Fruit fly (Drosophila melanogaster) whole organism, embryonic: ENCODE data around the gene fzo.

Source experiments
- Abd-B ChIP-seq: fragments of 200-800 bp; sonication (Bioruptor generic); optimal IDR thresholded peaks from 2 replicates; lab custom pipeline; 2018; ENCODE audit warnings: missing biosample characterization, mild to moderate bottlenecking, missing genetic modification characterization, moderate library complexity
- B-H2 ChIP-seq: fragments of 200-800 bp; sonication (Bioruptor generic); optimal IDR thresholded peaks from 2 replicates; lab custom pipeline; 2018; ENCODE audit warnings: missing biosample characterization, mild to moderate bottlenecking, missing genetic modification characterization
- CG10565 ChIP-seq: fragments of 200-800 bp; sonication (Bioruptor generic); optimal IDR thresholded peaks from 3 replicates; lab custom pipeline; 2016; ENCODE audit warnings: missing biosample characterization, mild to moderate bottlenecking, missing genetic modification characterization
- CG10654 ChIP-seq: fragments of 200-800 bp; sonication (Bioruptor generic); optimal IDR thresholded peaks from 2 replicates; lab custom pipeline; 2016; ENCODE audit warnings: missing biosample characterization, missing genetic modification characterization
- CG11247 ChIP-seq: fragments of 200-800 bp; sonication (Bioruptor generic); IDR thresholded peaks from 2 replicates; pipeline ENCODE4 v1.3.6; 2022; ENCODE audit warnings: missing biosample characterization, missing genetic modification characterization
- CG11456 ChIP-seq: fragments of 200-800 bp; sonication (Bioruptor generic); IDR thresholded peaks from 3 replicates; pipeline ENCODE4 v1.3.6; 2022; ENCODE audit warnings: missing biosample characterization, missing genetic modification characterization
- CG12104 ChIP-seq: fragments of 200-800 bp; sonication (Bioruptor generic); optimal IDR thresholded peaks from 3 replicates; lab custom pipeline; 2016; ENCODE audit warnings: missing biosample characterization, missing genetic modification characterization
- CG12219 ChIP-seq: fragments of 200-800 bp; sonication (Bioruptor generic); optimal IDR thresholded peaks from 3 replicates; lab custom pipeline; 2018; ENCODE audit warnings: missing biosample characterization, mild to moderate bottlenecking, missing genetic modification characterization
- CG12299 ChIP-seq: fragments of 200-800 bp; sonication (Bioruptor generic); optimal IDR thresholded peaks from 2 replicates; lab custom pipeline; 2018; ENCODE audit warnings: missing biosample characterization, mild to moderate bottlenecking, missing genetic modification characterization
- CG12769 ChIP-seq: fragments of 200-800 bp; sonication (Bioruptor generic); optimal IDR thresholded peaks from 2 replicates; lab custom pipeline; 2019; ENCODE audit warnings: missing biosample characterization, mild to moderate bottlenecking, missing genetic modification characterization, moderate library complexity
- CG14965 ChIP-seq: fragments of 200-800 bp; sonication (Bioruptor generic); optimal IDR thresholded peaks from 2 replicates; lab custom pipeline; 2016; ENCODE audit warnings: missing biosample characterization, missing genetic modification characterization, borderline replicate concordance
- CG16779 ChIP-seq: fragments of 200-800 bp; sonication (Bioruptor generic); IDR thresholded peaks from 2 replicates; pipeline ENCODE4 v1.3.6; 2022; ENCODE audit warnings: missing biosample characterization, missing genetic modification characterization
- CG18764 ChIP-seq: fragments of 200-800 bp; sonication (Bioruptor generic); optimal IDR thresholded peaks from 3 replicates; lab custom pipeline; 2016; ENCODE audit warnings: missing biosample characterization, missing genetic modification characterization
- CG2678 ChIP-seq: fragments of 200-800 bp; sonication (Bioruptor generic); optimal IDR thresholded peaks from 3 replicates; lab custom pipeline; 2019; ENCODE audit warnings: missing biosample characterization, mild to moderate bottlenecking, missing genetic modification characterization, moderate library complexity
- CG34376 ChIP-seq: fragments of 200-800 bp; sonication (Bioruptor generic); optimal IDR thresholded peaks from 2 replicates; lab custom pipeline; 2018; ENCODE audit warnings: missing biosample characterization, mild to moderate bottlenecking, missing genetic modification characterization
- CG4328 ChIP-seq: fragments of 200-800 bp; sonication (Bioruptor generic); optimal IDR thresholded peaks from 3 replicates; lab custom pipeline; 2017; ENCODE audit warnings: missing biosample characterization, missing genetic modification reagents, missing genetic modification characterization
- CG43689 ChIP-seq: fragments of 200-800 bp; sonication (Bioruptor generic); IDR thresholded peaks from 2 replicates; pipeline ENCODE4 v1.3.6; 2022; ENCODE audit warnings: missing biosample characterization, missing genetic modification characterization
- CG4854 ChIP-seq: fragments of 200-800 bp; sonication (Bioruptor generic); optimal IDR thresholded peaks from 2 replicates; lab custom pipeline; 2016; ENCODE audit warnings: missing biosample characterization, missing genetic modification characterization, inconsistent platforms
- CG9727 ChIP-seq: fragments of 200-800 bp; sonication (Bioruptor generic); optimal IDR thresholded peaks from 3 replicates; lab custom pipeline; 2017; ENCODE audit warnings: missing biosample characterization, mild to moderate bottlenecking, missing genetic modification characterization
- CG9817 ChIP-seq: fragments of 200-800 bp; sonication (Bioruptor generic); optimal IDR thresholded peaks from 2 replicates; lab custom pipeline; 2018; ENCODE audit warnings: missing biosample characterization, mild to moderate bottlenecking, missing genetic modification characterization, moderate library complexity
- D19A ChIP-seq: fragments of 200-800 bp; optimal IDR thresholded peaks from 3 replicates; lab custom pipeline; 2019; ENCODE audit warnings: missing biosample characterization, mild to moderate bottlenecking, missing genetic modification characterization, moderate library complexity
- E2f1 ChIP-seq: fragments of 200-800 bp; sonication (Bioruptor generic); IDR thresholded peaks from 2 replicates; pipeline ENCODE4 v1.3.6; 2022; ENCODE audit warnings: missing biosample characterization, missing genetic modification characterization
- HLH3B ChIP-seq: fragments of 200-800 bp; sonication (Bioruptor generic); IDR thresholded peaks from 2 replicates; pipeline ENCODE4 v1.3.6; 2022; ENCODE audit warnings: missing biosample characterization, missing genetic modification characterization
- HLHmδ ChIP-seq: fragments of 200-800 bp; sonication (Bioruptor generic); optimal IDR thresholded peaks from 2 replicates; lab custom pipeline; 2018; ENCODE audit warnings: missing biosample characterization, mild to moderate bottlenecking, missing genetic modification characterization, moderate library complexity
- HmgZ ChIP-seq: fragments of 200-800 bp; sonication (Bioruptor generic); optimal IDR thresholded peaks from 2 replicates; lab custom pipeline; 2018; ENCODE audit warnings: missing biosample characterization, mild to moderate bottlenecking, missing genetic modification characterization
- Jarid2 ChIP-seq: fragments of 200-800 bp; sonication (Bioruptor generic); optimal IDR thresholded peaks from 3 replicates; lab custom pipeline; 2017; ENCODE audit warnings: mild to moderate bottlenecking, missing biosample characterization, missing genetic modification reagents, missing genetic modification characterization
- Kr ChIP-seq: fragments of 200-800 bp; sonication (Bioruptor generic); optimal IDR thresholded peaks from 2 replicates; lab custom pipeline; 2017; ENCODE audit warnings: missing biosample characterization, mild to moderate bottlenecking, missing genetic modification characterization
- Myb ChIP-seq: fragments of 200-800 bp; sonication (Bioruptor generic); optimal IDR thresholded peaks from 2 replicates; lab custom pipeline; 2016; ENCODE audit warnings: missing biosample characterization, missing genetic modification characterization
- Ptx1 ChIP-seq: fragments of 200-800 bp; sonication (Bioruptor generic); IDR thresholded peaks from 2 replicates; pipeline ENCODE4 v1.3.6; 2022; ENCODE audit warnings: missing biosample characterization, missing genetic modification characterization
- Ssrp ChIP-seq: fragments of 200-800 bp; sonication (Bioruptor generic); optimal IDR thresholded peaks from 2 replicates; lab custom pipeline; 2018; ENCODE audit warnings: missing biosample characterization, mild to moderate bottlenecking, missing genetic modification characterization, moderate library complexity
- Vsx1 ChIP-seq: fragments of 200-800 bp; sonication (Bioruptor generic); optimal IDR thresholded peaks from 2 replicates; lab custom pipeline; 2017; ENCODE audit warnings: missing biosample characterization, mild to moderate bottlenecking, missing genetic modification characterization, missing genetic modification reagents
- YL-1 ChIP-seq: fragments of 200-800 bp; sonication (Bioruptor generic); optimal IDR thresholded peaks from 3 replicates; lab custom pipeline; 2017; ENCODE audit warnings: missing biosample characterization, mild to moderate bottlenecking, missing genetic modification characterization
- ab ChIP-seq: fragments of 200-800 bp; sonication (Bioruptor generic); optimal IDR thresholded peaks from 2 replicates; lab custom pipeline; 2016; ENCODE audit warnings: missing biosample characterization, missing genetic modification characterization
- cas ChIP-seq: fragments of 200-800 bp; sonication (Bioruptor generic); IDR thresholded peaks from 2 replicates; pipeline ENCODE4 v1.3.6; 2022; ENCODE audit warnings: missing biosample characterization, missing genetic modification characterization
- dimm ChIP-seq: fragments of 200-800 bp; sonication (Bioruptor generic); IDR thresholded peaks from 2 replicates; pipeline ENCODE4 v1.3.6; 2022; ENCODE audit warnings: missing biosample characterization, missing genetic modification characterization
- ems ChIP-seq: fragments of 200-800 bp; sonication (Bioruptor generic); optimal IDR thresholded peaks from 3 replicates; lab custom pipeline; 2016; ENCODE audit warnings: missing biosample characterization, missing genetic modification characterization
- ewg ChIP-seq: fragments of 200-800 bp; sonication (Bioruptor generic); optimal IDR thresholded peaks from 3 replicates; lab custom pipeline; 2017; ENCODE audit warnings: mild to moderate bottlenecking, missing biosample characterization, missing genetic modification reagents, missing genetic modification characterization
- fu2 ChIP-seq: fragments of 200-800 bp; sonication (Bioruptor generic); optimal IDR thresholded peaks from 2 replicates; lab custom pipeline; 2016; ENCODE audit warnings: missing biosample characterization, missing genetic modification characterization
- gcm ChIP-seq: fragments of 200-800 bp; sonication (Bioruptor generic); optimal IDR thresholded peaks from 2 replicates; lab custom pipeline; 2019; ENCODE audit warnings: missing biosample characterization, mild to moderate bottlenecking, missing genetic modification characterization, moderate library complexity
- her ChIP-seq: fragments of 200-800 bp; sonication (Bioruptor generic); optimal IDR thresholded peaks from 2 replicates; lab custom pipeline; 2016; ENCODE audit warnings: missing biosample characterization, missing genetic modification characterization
- jumu ChIP-seq: fragments of 200-800 bp; sonication (Bioruptor generic); optimal IDR thresholded peaks from 3 replicates; lab custom pipeline; 2016; ENCODE audit warnings: missing biosample characterization, missing genetic modification characterization
- knrl ChIP-seq: fragments of 200-800 bp; sonication (Bioruptor generic); IDR thresholded peaks from 3 replicates; pipeline ENCODE4 v1.3.6; 2022; ENCODE audit warnings: missing biosample characterization, missing genetic modification characterization; ENCODE audit not compliant: partially characterized antibody
- repo ChIP-seq: fragments of 200-800 bp; sonication (Bioruptor generic); optimal IDR thresholded peaks from 2 replicates; lab custom pipeline; 2016; ENCODE audit warnings: missing biosample characterization, missing genetic modification characterization
- salm ChIP-seq: fragments of 200-800 bp; sonication (Bioruptor generic); optimal IDR thresholded peaks from 2 replicates; lab custom pipeline; 2018; ENCODE audit warnings: missing biosample characterization, mild to moderate bottlenecking, missing genetic modification characterization
- sisA ChIP-seq: fragments of 200-800 bp; sonication (Bioruptor generic); IDR thresholded peaks from 2 replicates; pipeline ENCODE4 v1.3.6; 2022; ENCODE audit warnings: missing biosample characterization, missing genetic modification characterization
- sob ChIP-seq: fragments of 200-800 bp; sonication (Bioruptor generic); IDR thresholded peaks from 2 replicates; pipeline ENCODE4 v1.3.6; 2022; ENCODE audit warnings: missing biosample characterization, missing genetic modification characterization
- tgo ChIP-seq: fragments of 200-800 bp; sonication (Bioruptor generic); IDR thresholded peaks from 3 replicates; pipeline ENCODE4 v1.3.6; 2022; ENCODE audit warnings: missing biosample characterization, missing genetic modification characterization
- tna ChIP-seq: fragments of 200-800 bp; sonication (Bioruptor generic); IDR thresholded peaks from 2 replicates; pipeline ENCODE4 v1.3.6; 2022; ENCODE audit warnings: missing biosample characterization, missing genetic modification characterization; ENCODE audit not compliant: partially characterized antibody
- wor ChIP-seq: fragments of 200-800 bp; sonication (Bioruptor generic); IDR thresholded peaks from 2 replicates; pipeline ENCODE4 v1.3.6; 2022; ENCODE audit warnings: missing biosample characterization, missing genetic modification characterization

The fzo gene

dm6 chr3R:23228605-23229264 is 24.9 kb upstream of the fzo start (continued):
- TF ChIP-seq wor = no peak
- TF ChIP-seq cas (GFP tag; lab: Robert Waterston, UW) = no peak
- TF ChIP-seq Vsx1 (GFP tag; lab: Kevin White, UChicago) = peak; percentile 25
- no peak for TF ChIP-seq CG18764
- TF ChIP-seq CG9727 (GFP tag; lab: Kevin White, UChicago) = peak; percentile 34
- TF ChIP-seq CG10565 = no peak
- TF ChIP-seq CG43689 (GFP tag; lab: Robert Waterston, UW) = no peak
- peak; percentile 17 for TF ChIP-seq Jarid2 (GFP tag; lab: Kevin White, UChicago)
- TF ChIP-seq CG2678 = peak; percentile 68
- peak; percentile 27 for TF ChIP-seq fu2 (GFP tag; lab: Kevin White, UChicago)
- TF ChIP-seq CG34376 = peak; percentile 89
- TF ChIP-seq CG12769 (tag; lab: Kevin White, UChicago) = peak; percentile 88
- peak; percentile 21 for TF ChIP-seq CG9817
- peak; percentile 42 for TF ChIP-seq her
- TF ChIP-seq CG11456 = 0 out of 3 replicates have a peak, but pooled peaks have one; percentile 35
- peak; percentile 5 for TF ChIP-seq CG4854 (GFP tag; lab: Kevin White, UChicago)

dm6 chr3R:23226521-23227039 is 22.7 kb upstream of the fzo start, which contains the start of gene cnc:
cnc (minus strand) TSS chr3R:23226711.
- TF ChIP-seq CG12219 (GFP tag; lab: Kevin White, UChicago) = peak; percentile 26
- peak; percentile 4 for TF ChIP-seq CG4328
- no peak for TF ChIP-seq Ptx1 (GFP tag; lab: Robert Waterston, UW)
- TF ChIP-seq CG11247 = 0 out of 2 replicates have a peak, but pooled peaks have one; percentile 12
- TF ChIP-seq E2f1 (GFP tag; lab: Robert Waterston, UW) = peak; percentile 21; the same call in 1 of the 2 replicates
- peak; percentile 1 for TF ChIP-seq D19A (tag; lab: Kevin White, UChicago)
- TF ChIP-seq Ssrp = no peak
- peak; percentile 63; the same call in 1 of the 2 replicates for TF ChIP-seq CG16779 (GFP tag; lab: Robert Waterston, UW)
- TF ChIP-seq tna = peak; percentile 35
- peak; percentile 2 for TF ChIP-seq ems (GFP tag; lab: Kevin White, UChicago)
- TF ChIP-seq CG10654 (GFP tag; lab: Kevin White, UChicago) = no peak
- TF ChIP-seq HLHmδ (GFP tag; lab: Kevin White, UChicago) = no peak
- no peak for TF ChIP-seq dimm (GFP tag; lab: Robert Waterston, UW)
- peak; percentile 51 for TF ChIP-seq HmgZ (tag; lab: Kevin White, UChicago)
- TF ChIP-seq HLH3B = no peak
- TF ChIP-seq repo (GFP tag; lab: Kevin White, UChicago) = peak; percentile 41
- no peak for TF ChIP-seq Abd-B (GFP tag; lab: Kevin White, UChicago)
- TF ChIP-seq YL-1 = no peak
- TF ChIP-seq salm = peak; percentile 15
- peak; percentile 15 for TF ChIP-seq Myb (GFP tag; lab: Kevin White, UChicago)
- no peak for TF ChIP-seq CG12104
- no peak for TF ChIP-seq ewg (GFP tag; lab: Kevin White, UChicago)
- no peak for TF ChIP-seq tgo
- TF ChIP-seq B-H2 (GFP tag; lab: Kevin White, UChicago) = peak; percentile 55
- TF ChIP-seq jumu (GFP tag; lab: Kevin White, UChicago) = no peak
- TF ChIP-seq knrl (GFP tag; lab: Robert Waterston, UW) = 0 out of 3 replicates have a peak, but pooled peaks have one; percentile 17
- peak; percentile 49; the same call in 1 of the 2 replicates for TF ChIP-seq sob (GFP tag; lab: Robert Waterston, UW)
- TF ChIP-seq ab = no peak
- no peak for TF ChIP-seq CG12299 (tag; lab: Kevin White, UChicago)
- TF ChIP-seq Kr (GFP tag; lab: Kevin White, UChicago) = no peak
- no peak for TF ChIP-seq CG14965
- no peak for TF ChIP-seq sisA (GFP tag; lab: Robert Waterston, UW)
- no peak for TF ChIP-seq CG11456
- no peak for TF ChIP-seq gcm (GFP tag; lab: Kevin White, UChicago)
